Fruit fly (Drosophila melanogaster) whole organism, embryonic: ENCODE data around the gene Lcp65Ad.

ENCODE experiments used
- Asciz ChIP-seq: fragments of 200-800 bp; sonication (Bioruptor generic); optimal IDR thresholded peaks from 2 replicates; lab custom pipeline; 2017; ENCODE audit warnings: missing biosample characterization, mild to moderate bottlenecking, missing genetic modification characterization, missing genetic modification reagents
- CG1233 ChIP-seq: fragments of 200-800 bp; sonication (Bioruptor generic); optimal IDR thresholded peaks from 4 replicates; lab custom pipeline; 2018; ENCODE audit warnings: missing biosample characterization, mild to moderate bottlenecking, missing genetic modification characterization
- CG16815 ChIP-seq: fragments of 200-800 bp; sonication (Bioruptor generic); optimal IDR thresholded peaks from 3 replicates; lab custom pipeline; 2017; ENCODE audit warnings: missing biosample characterization, mild to moderate bottlenecking, missing genetic modification characterization
- CG30020 ChIP-seq: fragments of 200-800 bp; optimal IDR thresholded peaks from 2 replicates; lab custom pipeline; 2019; ENCODE audit warnings: missing biosample characterization, mild to moderate bottlenecking, missing genetic modification characterization, moderate library complexity
- CG31365 ChIP-seq: fragments of 200-800 bp; sonication (Bioruptor generic); optimal IDR thresholded peaks from 2 replicates; lab custom pipeline; 2018; ENCODE audit warnings: missing biosample characterization, mild to moderate bottlenecking, missing genetic modification characterization
- CG7271 ChIP-seq: fragments of 200-800 bp; sonication (Bioruptor generic); optimal IDR thresholded peaks from 2 replicates; lab custom pipeline; 2018; ENCODE audit warnings: missing biosample characterization, mild to moderate bottlenecking, missing genetic modification characterization, moderate library complexity
- HHEX ChIP-seq: fragments of 200-800 bp; sonication (Bioruptor generic); optimal IDR thresholded peaks from 3 replicates; lab custom pipeline; 2017; ENCODE audit warnings: missing biosample characterization, mild to moderate bottlenecking, missing genetic modification characterization, missing genetic modification reagents
- Hey ChIP-seq: fragments of 200-800 bp; sonication (Bioruptor generic); optimal IDR thresholded peaks from 3 replicates; lab custom pipeline; 2018; ENCODE audit warnings: missing biosample characterization, mild to moderate bottlenecking, missing genetic modification characterization
- ap ChIP-seq: fragments of 200-800 bp; sonication (Bioruptor generic); IDR thresholded peaks from 2 replicates; pipeline ENCODE4 v1.3.6; 2022; ENCODE audit warnings: missing biosample characterization, missing genetic modification characterization
- bowl ChIP-seq: fragments of 200-800 bp; sonication (Bioruptor generic); IDR thresholded peaks from 2 replicates; pipeline ENCODE4 v1.3.6; 2022; ENCODE audit warnings: missing biosample characterization, missing genetic modification characterization
- bsh ChIP-seq, 2 experiments: fragments of 200-800 bp; sonication (Bioruptor generic); optimal IDR thresholded peaks; 2 replicates each; lab custom pipeline; 2017 to 2018; ENCODE audit warnings: mild to moderate bottlenecking in 2 of 2, missing biosample characterization in 2 of 2, missing genetic modification characterization in 2 of 2, moderate library complexity in 1 of 2
- crp ChIP-seq, 2 experiments: fragments of 200-800 bp; sonication (Bioruptor generic); optimal IDR thresholded peaks; 2 replicates in 1 of 2; 3 replicates in 1 of 2; lab custom pipeline; 2017; ENCODE audit warnings: missing biosample characterization in 2 of 2, missing genetic modification characterization in 2 of 2, mild to moderate bottlenecking in 1 of 2, moderate library complexity in 1 of 2
- sens-2 ChIP-seq: fragments of 200-800 bp; sonication (Bioruptor generic); IDR thresholded peaks from 2 replicates; pipeline ENCODE4 v1.3.6; 2022; ENCODE audit warnings: missing biosample characterization, missing genetic modification characterization
- wdn ChIP-seq: fragments of 200-800 bp; sonication (Bioruptor generic); IDR thresholded peaks from 2 replicates; pipeline ENCODE4 v1.3.6; 2022; ENCODE audit warnings: missing biosample characterization, missing genetic modification characterization

Lcp65Ad gene

DNA sequence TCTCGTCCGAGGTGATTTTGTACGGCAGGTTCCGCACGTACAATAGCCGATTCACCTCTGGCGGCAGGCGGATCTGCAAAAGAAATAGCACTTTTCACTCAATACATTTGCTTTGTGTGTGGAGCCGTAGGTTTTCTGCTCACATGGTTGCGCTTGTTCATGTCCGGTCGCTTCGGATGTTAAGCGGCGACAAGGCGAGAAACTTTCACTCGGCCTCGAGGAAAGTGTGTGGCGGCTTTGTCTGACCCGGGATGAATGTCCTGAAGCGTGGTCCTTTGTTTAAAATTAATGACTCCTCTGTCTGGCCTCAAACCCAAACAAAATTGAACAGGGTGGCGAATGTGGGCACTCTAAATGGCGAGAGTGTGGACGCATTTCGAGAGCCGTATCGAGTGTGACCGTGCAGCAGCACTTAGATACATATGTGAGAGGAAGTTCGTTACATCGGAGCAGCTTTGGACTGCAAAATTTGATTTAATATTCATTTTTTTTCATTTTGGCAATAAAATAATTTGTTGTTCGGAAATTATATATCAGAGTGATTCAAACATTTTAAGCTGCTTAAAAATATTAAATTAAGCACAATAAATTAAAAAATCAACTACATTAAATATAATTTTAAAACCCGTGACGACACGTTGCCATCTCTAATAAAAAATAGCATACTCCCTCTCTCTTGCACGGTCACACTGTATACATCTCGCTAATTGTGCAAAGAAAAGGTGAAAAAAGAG is 49.8 kb downstream of the Lcp65Ad start, which contains the start of the genes Sf3b6 and Tnpo (continued):
- TF ChIP-seq bsh (GFP tag; optimal IDR thresholded peaks at IDR 0.05; lab: Kevin White, UChicago) (no peak), Hey (tag; lab: Kevin White, UChicago) (no peak), sens-2 (GFP tag; lab: Robert Waterston, UW) (peak; percentile 42; the same call in 1 of the 2 replicates), CG31365 (tag; lab: Kevin White, UChicago) (no peak), ap (GFP tag; lab: Robert Waterston, UW) (0 out of 2 replicates have a peak, but pooled peaks have one; percentile 58), wdn (GFP tag; lab: Robert Waterston, UW) (peak; percentile 67), CG7271 (tag; lab: Kevin White, UChicago) (peak; percentile 54), crp (GFP tag; optimal IDR thresholded peaks at IDR 0.05; lab: Kevin White, UChicago) (peak in 1 of 2 experiments; percentile 68), HHEX (GFP tag; lab: Kevin White, UChicago) (peak; percentile 70), CG16815 (GFP tag; lab: Kevin White, UChicago) (peak; percentile 89), bowl (no peak), Asciz (no peak), CG1233 (peak; percentile 74), CG30020 (no peak)
